Fruit fly (Drosophila melanogaster) whole organism, pupa: ENCODE data around the gene CG15534.

Experiments used
- CG12605 ChIP-seq: fragments of 200-800 bp; sonication (Bioruptor generic); IDR thresholded peaks from 2 replicates; pipeline ENCODE4 v1.3.6; 2022; ENCODE audit warnings: missing biosample characterization, missing genetic modification characterization
- CG17806 ChIP-seq: fragments of 200-800 bp; sonication (Bioruptor generic); optimal IDR thresholded peaks from 2 replicates; lab custom pipeline; 2018; ENCODE audit warnings: missing biosample characterization, mild to moderate bottlenecking, missing genetic modification characterization, moderate library complexity
- CG32121 ChIP-seq: fragments of 200-800 bp; sonication (Bioruptor generic); IDR thresholded peaks from 2 replicates; pipeline ENCODE4 v1.3.6; 2022; ENCODE audit warnings: missing biosample characterization, missing genetic modification characterization
- CG34367 ChIP-seq: fragments of 200-800 bp; sonication (Bioruptor generic); optimal IDR thresholded peaks from 2 replicates; lab custom pipeline; 2018; ENCODE audit warnings: missing biosample characterization, mild to moderate bottlenecking, missing genetic modification characterization
- D1 ChIP-seq: fragments of 200-800 bp; sonication (Bioruptor generic); optimal IDR thresholded peaks from 2 replicates; lab custom pipeline; 2018; ENCODE audit warnings: missing biosample characterization, mild to moderate bottlenecking, missing genetic modification characterization, moderate library complexity
- EcR ChIP-seq: fragments of 200-800 bp; sonication (Bioruptor generic); optimal IDR thresholded peaks from 3 replicates; lab custom pipeline; 2019; ENCODE audit warnings: missing biosample characterization, missing genetic modification characterization, mild to moderate bottlenecking, moderate library complexity, missing genetic modification reagents
- Pif1B ChIP-seq: fragments of 200-800 bp; sonication (Bioruptor generic); optimal IDR thresholded peaks from 3 replicates; lab custom pipeline; 2016; ENCODE audit warnings: missing biosample characterization, missing genetic modification characterization

DNA sequence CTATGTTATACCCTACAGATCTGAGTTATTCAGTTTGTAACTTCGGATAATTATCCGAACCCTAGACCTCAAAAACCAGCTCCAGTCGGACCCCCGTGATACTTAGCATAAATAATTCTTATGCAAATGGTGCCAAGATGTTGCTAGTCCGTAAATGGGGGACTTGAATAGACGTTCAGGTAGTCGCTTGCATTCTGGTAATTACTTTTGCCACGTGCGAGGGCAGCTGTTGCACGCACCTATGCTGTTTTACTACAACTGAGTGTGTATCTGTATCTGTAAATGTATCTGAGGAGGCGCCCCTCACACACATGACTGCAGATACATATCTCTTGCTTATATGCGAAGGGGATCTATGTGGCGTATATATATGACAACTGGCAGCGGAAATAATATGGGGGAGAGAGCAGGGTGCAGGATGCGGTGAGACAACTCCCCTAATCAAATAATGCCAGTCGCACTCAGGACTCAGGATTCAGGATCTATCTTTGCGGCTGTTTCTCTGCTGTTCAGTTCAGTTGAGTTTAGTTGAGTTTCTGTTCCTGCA, 42.9 kb downstream of the CG15534 start:
- TF ChIP-seq CG32121 (no peak), CG17806 (tag; lab: Kevin White, UChicago) (no peak), CG12605 (GFP tag; lab: Robert Waterston, UW) (no peak), Pif1B (GFP tag; lab: Kevin White, UChicago) (no peak), CG34367 (tag; lab: Kevin White, UChicago) (no peak), D1 (tag; lab: Kevin White, UChicago) (no peak), EcR (GFP tag; lab: Kevin White, UChicago) (no peak)
